Worm (Caenorhabditis elegans) whole organism, early embryonic: ENCODE results near the gene F56A8.4.

Source experiments
- B0310.2 ChIP-seq: sonication (generic microtip); optimal IDR thresholded peaks from 2 replicates; lab custom pipeline; 2016; ENCODE audit warnings: mild to moderate bottlenecking, missing genetic modification characterization, missing compliant biosample characterization
- F13C5.2 ChIP-seq: sonication (generic microtip); optimal IDR thresholded peaks from 2 replicates; lab custom pipeline; 2017; ENCODE audit warnings: mild to moderate bottlenecking, missing genetic modification characterization, inconsistent platforms, missing compliant biosample characterization
- aly-1 ChIP-seq: sonication (generic microtip); optimal IDR thresholded peaks from 2 replicates; lab custom pipeline; 2016; ENCODE audit warnings: missing genetic modification characterization, missing compliant biosample characterization
- ama-1 ChIP-seq: fragments of 150-350 bp; optimal IDR thresholded peaks from 2 replicates; lab custom pipeline; 2014
- ceh-13 ChIP-seq: fragments of 200-800 bp; sonication (Bioruptor generic); optimal IDR thresholded peaks from 2 replicates; lab custom pipeline; 2018; ENCODE audit warnings: mild to moderate bottlenecking, missing genetic modification characterization, missing compliant biosample characterization
- ceh-36 ChIP-seq: sonication (generic microtip); optimal IDR thresholded peaks from 2 replicates; lab custom pipeline; 2016; ENCODE audit warnings: missing genetic modification characterization, inconsistent platforms, missing compliant biosample characterization
- ets-7 ChIP-seq: sonication (generic microtip); optimal IDR thresholded peaks from 2 replicates; lab custom pipeline; 2016; ENCODE audit warnings: missing genotype, missing genetic modification characterization, missing compliant biosample characterization
- flt-1 ChIP-seq: fragments of 200-800 bp; sonication (Bioruptor generic); IDR thresholded peaks from 2 replicates; pipeline ENCODE4 v1.3.6; 2022; ENCODE audit warnings: missing genetic modification characterization, missing compliant biosample characterization
- hmbx-1 ChIP-seq: sonication (generic microtip); optimal IDR thresholded peaks from 2 replicates; lab custom pipeline; 2016; ENCODE audit warnings: mild to moderate bottlenecking, missing genetic modification characterization, missing compliant biosample characterization
- hmg-4 ChIP-seq: fragments of 200-800 bp; sonication (Bioruptor generic); optimal IDR thresholded peaks from 2 replicates; lab custom pipeline; 2018; ENCODE audit warnings: mild to moderate bottlenecking, missing genetic modification characterization, missing compliant biosample characterization
- hnd-1 ChIP-seq: sonication (generic microtip); optimal IDR thresholded peaks from 2 replicates; lab custom pipeline; 2016; ENCODE audit warnings: missing genetic modification characterization, missing compliant biosample characterization
- pes-1 ChIP-seq: fragments of 200-800 bp; sonication (Bioruptor generic); IDR thresholded peaks from 2 replicates; pipeline ENCODE4 v1.3.6; 2022; ENCODE audit warnings: missing genetic modification reagents, missing genetic modification characterization, missing compliant biosample characterization
- scrt-1 ChIP-seq: fragments of 200-800 bp; sonication (Bioruptor generic); IDR thresholded peaks from 2 replicates; pipeline ENCODE4 v1.3.6; 2022; ENCODE audit warnings: missing genetic modification characterization, missing compliant biosample characterization
- sea-1 ChIP-seq: fragments of 200-800 bp; sonication (Bioruptor generic); conservative IDR thresholded peaks from 2 replicates; pipeline ENCODE4 v1.3.6; 2022; ENCODE audit warnings: missing genetic modification characterization, missing compliant biosample characterization
- tbx-11 ChIP-seq: fragments of 200-800 bp; sonication (Bioruptor generic); IDR thresholded peaks from 2 replicates; pipeline ENCODE4 v1.3.6; 2022; ENCODE audit warnings: missing genetic modification characterization, missing compliant biosample characterization
- tbx-37 ChIP-seq: fragments of 200-800 bp; sonication (Bioruptor generic); conservative IDR thresholded peaks from 2 replicates; pipeline ENCODE4 v1.3.6; 2022; ENCODE audit warnings: missing genetic modification reagents, missing genetic modification characterization, missing compliant biosample characterization
- tra-4 ChIP-seq: sonication (generic microtip); optimal IDR thresholded peaks from 2 replicates; lab custom pipeline; 2017; ENCODE audit warnings: missing genetic modification characterization, missing compliant biosample characterization

F56A8.4 gene

ce11 chrIII:13270896-13271295 lies 7.8 kb downstream of the F56A8.4 start:
- TF ChIP-seq tbx-11 = no peak
- TF ChIP-seq pes-1 (GFP tag; lab: Robert Waterston, UW) = no peak
- no peak for TF ChIP-seq aly-1
- TF ChIP-seq F13C5.2 (tag; lab: Kevin White, UChicago) = no peak
- no peak for TF ChIP-seq hmbx-1 (tag; lab: Kevin White, UChicago)
- TF ChIP-seq scrt-1 (GFP tag; lab: Robert Waterston, UW) = no peak
- TF ChIP-seq ceh-13 (GFP tag; lab: Kevin White, UChicago) = no peak
- no peak for TF ChIP-seq hmg-4
- TF ChIP-seq flt-1 (GFP tag; lab: Robert Waterston, UW) = no peak
- TF ChIP-seq ceh-36 (tag; lab: Kevin White, UChicago) = no peak
- TF ChIP-seq ama-1 (lab: Kevin White, UChicago) = no peak

- TF ChIP-seq scrt-1 (GFP tag; lab: Robert Waterston, UW) = no peak
- TF ChIP-seq ama-1 (lab: Kevin White, UChicago) = no peak
- no peak for TF ChIP-seq aly-1
- TF ChIP-seq tbx-37 (GFP tag; lab: Robert Waterston, UW) = no peak
- TF ChIP-seq hmg-4 = no peak
- no peak for TF ChIP-seq flt-1 (GFP tag; lab: Robert Waterston, UW)
- no peak for TF ChIP-seq ceh-13 (GFP tag; lab: Kevin White, UChicago)
Measured at ce11 chrIII:13272227-13272626, 9.1 kb downstream of the F56A8.4 start.

- TF ChIP-seq pes-1 (GFP tag; lab: Robert Waterston, UW) (no peak), ama-1 (lab: Kevin White, UChicago) (no peak), tra-4 (tag; lab: Kevin White, UChicago) (no peak), hmg-4 (no peak), aly-1 (no peak), flt-1 (GFP tag; lab: Robert Waterston, UW) (no peak), scrt-1 (GFP tag; lab: Robert Waterston, UW) (no peak), tbx-37 (GFP tag; lab: Robert Waterston, UW) (no peak), ceh-36 (tag; lab: Kevin White, UChicago) (no peak), hnd-1 (tag; lab: Kevin White, UChicago) (no peak), sea-1 (GFP tag; lab: Robert Waterston, UW) (no peak), ceh-13 (GFP tag; lab: Kevin White, UChicago) (no peak), hmbx-1 (tag; lab: Kevin White, UChicago) (no peak), ets-7 (tag; lab: Kevin White, UChicago) (no peak), B0310.2 (tag; lab: Kevin White, UChicago) (no peak)
Measured at ce11 chrIII:13272788-13273187, 9.7 kb downstream of the F56A8.4 start.

ce11 chrIII:13275784-13276183 lies 12.7 kb downstream of the F56A8.4 start:
- no peak for TF ChIP-seq F13C5.2 (tag; lab: Kevin White, UChicago)
- TF ChIP-seq ama-1 (lab: Kevin White, UChicago) = no peak
- peak; percentile 42 for TF ChIP-seq hmg-4
- TF ChIP-seq hmbx-1 (tag; lab: Kevin White, UChicago) = no peak

- TF ChIP-seq hmg-4 = no peak
- no peak for TF ChIP-seq ets-7 (tag; lab: Kevin White, UChicago)
- TF ChIP-seq tra-4 (tag; lab: Kevin White, UChicago) = no peak
- TF ChIP-seq B0310.2 (tag; lab: Kevin White, UChicago) = no peak
- no peak for TF ChIP-seq tbx-37 (GFP tag; lab: Robert Waterston, UW)
- no peak for TF ChIP-seq scrt-1 (GFP tag; lab: Robert Waterston, UW)
- no peak for TF ChIP-seq sea-1 (GFP tag; lab: Robert Waterston, UW)
- TF ChIP-seq hnd-1 (tag; lab: Kevin White, UChicago) = no peak
- no peak for TF ChIP-seq ama-1 (lab: Kevin White, UChicago)
- no peak for TF ChIP-seq tbx-11
- no peak for TF ChIP-seq ceh-36 (tag; lab: Kevin White, UChicago)
- TF ChIP-seq aly-1 = no peak
- TF ChIP-seq hmbx-1 (tag; lab: Kevin White, UChicago) = no peak
- TF ChIP-seq ceh-13 (GFP tag; lab: Kevin White, UChicago) = no peak
- no peak for TF ChIP-seq pes-1 (GFP tag; lab: Robert Waterston, UW)
- no peak for TF ChIP-seq flt-1 (GFP tag; lab: Robert Waterston, UW)
Measured at ce11 chrIII:13276958-13277357, 13.9 kb downstream of the F56A8.4 start, which contains the start of gene unc-64. unc-64 (plus strand) TSS chrIII:13277258.

ce11 chrIII:13277881-13278500 lies 14.9 kb downstream of the F56A8.4 start:
- no peak for TF ChIP-seq ama-1 (lab: Kevin White, UChicago)
- no peak for TF ChIP-seq tra-4 (tag; lab: Kevin White, UChicago)
- no peak for TF ChIP-seq F13C5.2 (tag; lab: Kevin White, UChicago)
- TF ChIP-seq hnd-1 (tag; lab: Kevin White, UChicago) = no peak
- TF ChIP-seq B0310.2 (tag; lab: Kevin White, UChicago) = no peak
- no peak for TF ChIP-seq flt-1 (GFP tag; lab: Robert Waterston, UW)
- TF ChIP-seq tbx-37 (GFP tag; lab: Robert Waterston, UW) = no peak
- TF ChIP-seq ceh-36 (tag; lab: Kevin White, UChicago) = no peak
- TF ChIP-seq ets-7 (tag; lab: Kevin White, UChicago) = no peak
- no peak for TF ChIP-seq aly-1
- no peak for TF ChIP-seq hmbx-1 (tag; lab: Kevin White, UChicago)
- TF ChIP-seq pes-1 (GFP tag; lab: Robert Waterston, UW) = no peak

ce11 chrIII:13285421-13285820 lies 22.3 kb downstream of the F56A8.4 start, which contains the start of gene F56A8.8:
F56A8.8 (plus strand) TSS chrIII:13285721.
- TF ChIP-seq aly-1 = no peak
- no peak for TF ChIP-seq F13C5.2 (tag; lab: Kevin White, UChicago)
- no peak for TF ChIP-seq hnd-1 (tag; lab: Kevin White, UChicago)
- no peak for TF ChIP-seq ceh-36 (tag; lab: Kevin White, UChicago)
- no peak for TF ChIP-seq ets-7 (tag; lab: Kevin White, UChicago)
- TF ChIP-seq pes-1 (GFP tag; lab: Robert Waterston, UW) = no peak
- TF ChIP-seq sea-1 (GFP tag; lab: Robert Waterston, UW) = no peak
- TF ChIP-seq hmg-4 = no peak
- TF ChIP-seq scrt-1 (GFP tag; lab: Robert Waterston, UW) = no peak
- TF ChIP-seq tra-4 (tag; lab: Kevin White, UChicago) = no peak
